Worm (Caenorhabditis elegans) whole organism, young adult: ENCODE data around the gene T22C8.3.

ENCODE experiments used
- B0261.1 ChIP-seq: sonication (generic microtip); optimal IDR thresholded peaks from 2 replicates; lab custom pipeline; 2016; ENCODE audit warnings: mild to moderate bottlenecking, missing genetic modification characterization, moderate library complexity, missing compliant biosample characterization
- B0336.3 ChIP-seq: fragments of 200-800 bp; sonication (Bioruptor generic); IDR thresholded peaks from 2 replicates; pipeline ENCODE4 v1.3.6; 2022; ENCODE audit warnings: missing genetic modification characterization, missing compliant biosample characterization
- D2030.7 ChIP-seq: fragments of 200-800 bp; sonication (Bioruptor generic); IDR thresholded peaks from 2 replicates; pipeline ENCODE4 v1.3.6; 2022; ENCODE audit warnings: missing genetic modification reagents, missing genetic modification characterization, missing compliant biosample characterization
- F23B12.7 ChIP-seq: sonication (generic microtip); optimal IDR thresholded peaks from 2 replicates; lab custom pipeline; 2017; ENCODE audit warnings: missing genetic modification characterization, mild to moderate bottlenecking, missing compliant biosample characterization, antibody characterized with exemption, moderate library complexity; ENCODE audit not compliant: insufficient read depth
- F52B5.7 ChIP-seq: sonication (generic microtip); optimal IDR thresholded peaks from 2 replicates; lab custom pipeline; 2016; ENCODE audit warnings: mild to moderate bottlenecking, missing genetic modification characterization, missing compliant biosample characterization
- aptf-2 ChIP-seq: fragments of 200-800 bp; sonication (Bioruptor generic); conservative IDR thresholded peaks from 2 replicates; pipeline ENCODE4 v1.3.6; 2022; ENCODE audit warnings: missing genetic modification reagents, missing genetic modification characterization, missing compliant biosample characterization
- attf-5 ChIP-seq: fragments of 200-800 bp; sonication (Bioruptor generic); optimal IDR thresholded peaks from 2 replicates; lab custom pipeline; 2018; ENCODE audit warnings: mild to moderate bottlenecking, missing genetic modification characterization, missing compliant biosample characterization
- attf-6 ChIP-seq: fragments of 200-800 bp; sonication (Bioruptor generic); IDR thresholded peaks from 2 replicates; pipeline ENCODE4 v1.3.6; 2022; ENCODE audit warnings: missing genetic modification reagents, missing genetic modification characterization, missing compliant biosample characterization
- bed-1 ChIP-seq: fragments of 200-800 bp; sonication (Bioruptor generic); IDR thresholded peaks from 2 replicates; pipeline ENCODE4 v1.3.6; 2022; ENCODE audit warnings: missing genetic modification reagents, missing genetic modification characterization, missing compliant biosample characterization
- cebp-1 ChIP-seq, 2 experiments: fragments of 200-800 bp in 1 of 2; sonication (Bioruptor generic) in 1 of 2; sonication (generic microtip) in 1 of 2; IDR thresholded peaks in 1 of 2; optimal IDR thresholded peaks in 1 of 2; 2 replicates each; pipeline versions ENCODE4 v1.3.6 to Lab custom; 2017 to 2022; ENCODE audit warnings: missing compliant biosample characterization in 2 of 2, missing genetic modification characterization in 2 of 2, mild to moderate bottlenecking in 1 of 2, missing genetic modification reagents in 1 of 2, moderate library complexity in 1 of 2
- ceh-27 ChIP-seq: fragments of 200-800 bp; sonication (Bioruptor generic); optimal IDR thresholded peaks from 2 replicates; lab custom pipeline; 2018; ENCODE audit warnings: mild to moderate bottlenecking, missing genetic modification characterization, moderate library complexity, missing compliant biosample characterization
- ceh-40 ChIP-seq: fragments of 200-800 bp; sonication (Bioruptor generic); IDR thresholded peaks from 2 replicates; pipeline ENCODE4 v1.3.6; 2022; ENCODE audit warnings: missing genetic modification characterization, missing compliant biosample characterization
- dox-1 ChIP-seq: fragments of 200-800 bp; sonication (Bioruptor generic); IDR thresholded peaks from 2 replicates; pipeline ENCODE4 v1.3.6; 2022; ENCODE audit warnings: missing genetic modification reagents, missing genetic modification characterization, missing compliant biosample characterization
- egrh-3 ChIP-seq: fragments of 200-800 bp; sonication (Bioruptor generic); IDR thresholded peaks from 2 replicates; pipeline ENCODE4 v1.3.6; 2022; ENCODE audit warnings: missing genetic modification reagents, missing genetic modification characterization, missing compliant biosample characterization
- ekl-4 ChIP-seq: fragments of 200-800 bp; sonication (Bioruptor generic); IDR thresholded peaks from 2 replicates; pipeline ENCODE4 v1.3.6; 2022; ENCODE audit warnings: missing genetic modification reagents, missing genetic modification characterization, missing compliant biosample characterization
- ets-4 ChIP-seq: fragments of 200-800 bp; sonication (Bioruptor generic); optimal IDR thresholded peaks from 2 replicates; lab custom pipeline; 2018; ENCODE audit warnings: mild to moderate bottlenecking, missing genetic modification characterization, missing compliant biosample characterization
- gei-17 ChIP-seq: fragments of 200-800 bp; sonication (Bioruptor generic); optimal IDR thresholded peaks from 2 replicates; lab custom pipeline; 2018; ENCODE audit warnings: mild to moderate bottlenecking, missing genetic modification characterization, missing compliant biosample characterization
- him-1 ChIP-seq: sonication (generic microtip); optimal IDR thresholded peaks from 2 replicates; lab custom pipeline; 2016; ENCODE audit warnings: missing genotype, missing genetic modification reagents, missing genetic modification characterization, missing compliant biosample characterization
- hmg-1.2 ChIP-seq: fragments of 200-800 bp; sonication (Bioruptor generic); IDR thresholded peaks from 2 replicates; pipeline ENCODE4 v1.3.6; 2022; ENCODE audit warnings: missing genetic modification reagents, missing genetic modification characterization, missing compliant biosample characterization
- hrde-1 ChIP-seq: sonication (generic microtip); optimal IDR thresholded peaks from 2 replicates; lab custom pipeline; 2016; ENCODE audit warnings: missing genetic modification characterization, mild to moderate bottlenecking, missing compliant biosample characterization, moderate library complexity, missing genotype, missing genetic modification reagents, borderline replicate concordance
- hsf-1 ChIP-seq: fragments of 200-800 bp; sonication (Bioruptor generic); IDR thresholded peaks from 2 replicates; pipeline ENCODE4 v1.3.6; 2022; ENCODE audit warnings: missing genetic modification reagents, missing genetic modification characterization, missing compliant biosample characterization
- lsl-1 ChIP-seq: fragments of 200-800 bp; sonication (Bioruptor generic); optimal IDR thresholded peaks from 2 replicates; lab custom pipeline; 2018; ENCODE audit warnings: mild to moderate bottlenecking, missing genetic modification characterization, moderate library complexity, missing compliant biosample characterization
- mcd-1 ChIP-seq: fragments of 200-800 bp; sonication (Bioruptor generic); IDR thresholded peaks from 2 replicates; pipeline ENCODE4 v1.3.6; 2022; ENCODE audit warnings: missing genetic modification reagents, missing genetic modification characterization, missing compliant biosample characterization
- nfya-2 ChIP-seq: fragments of 200-800 bp; sonication (Bioruptor generic); IDR thresholded peaks from 2 replicates; pipeline ENCODE4 v1.3.6; 2022; ENCODE audit warnings: missing genetic modification reagents, missing genetic modification characterization, missing compliant biosample characterization
- nhr-120 ChIP-seq: fragments of 200-800 bp; sonication (Bioruptor generic); IDR thresholded peaks from 2 replicates; pipeline ENCODE4 v1.3.6; 2022; ENCODE audit warnings: missing genetic modification characterization, missing compliant biosample characterization
- sea-2 ChIP-seq: fragments of 200-800 bp; sonication (Bioruptor generic); IDR thresholded peaks from 2 replicates; pipeline ENCODE4 v1.3.6; 2022; ENCODE audit warnings: missing genetic modification characterization, missing compliant biosample characterization
- snpc-1.1 ChIP-seq: sonication (generic microtip); optimal IDR thresholded peaks from 2 replicates; lab custom pipeline; 2017; ENCODE audit warnings: missing genetic modification characterization, mild to moderate bottlenecking, missing compliant biosample characterization, antibody characterized with exemption, moderate library complexity, missing genotype, missing genetic modification reagents; ENCODE audit not compliant: insufficient read depth
- snpc-1.3 ChIP-seq: sonication (generic microtip); optimal IDR thresholded peaks from 2 replicates; lab custom pipeline; 2017; ENCODE audit warnings: missing genetic modification characterization, mild to moderate bottlenecking, missing compliant biosample characterization, antibody characterized with exemption, moderate library complexity, missing genotype, missing genetic modification reagents; ENCODE audit not compliant: insufficient read depth
- snpc-3.4 ChIP-seq: sonication (generic microtip); optimal IDR thresholded peaks from 2 replicates; lab custom pipeline; 2017; ENCODE audit warnings: missing genetic modification characterization, mild to moderate bottlenecking, missing compliant biosample characterization, antibody characterized with exemption, moderate library complexity, missing genotype, missing genetic modification reagents
- snpc-4 ChIP-seq, 5 experiments: fragments of 150-350 bp in 1 of 5; sonication (generic microtip) in 4 of 5; optimal IDR thresholded peaks; 2 replicates each; lab custom pipeline; 2014 to 2018; ENCODE audit warnings: missing genetic modification characterization in 5 of 5, missing biosample characterization in 3 of 5, antibody characterized with exemption in 2 of 5, mild to moderate bottlenecking in 2 of 5, missing compliant biosample characterization in 2 of 5, missing genotype in 2 of 5, moderate library complexity in 2 of 5, missing genetic modification reagents in 1 of 5
- tbp1 ChIP-seq: fragments of 200-800 bp; sonication (Bioruptor generic); optimal IDR thresholded peaks from 2 replicates; lab custom pipeline; 2018; ENCODE audit warnings: mild to moderate bottlenecking, missing genetic modification characterization, missing compliant biosample characterization

T22C8.3 gene

DNA sequence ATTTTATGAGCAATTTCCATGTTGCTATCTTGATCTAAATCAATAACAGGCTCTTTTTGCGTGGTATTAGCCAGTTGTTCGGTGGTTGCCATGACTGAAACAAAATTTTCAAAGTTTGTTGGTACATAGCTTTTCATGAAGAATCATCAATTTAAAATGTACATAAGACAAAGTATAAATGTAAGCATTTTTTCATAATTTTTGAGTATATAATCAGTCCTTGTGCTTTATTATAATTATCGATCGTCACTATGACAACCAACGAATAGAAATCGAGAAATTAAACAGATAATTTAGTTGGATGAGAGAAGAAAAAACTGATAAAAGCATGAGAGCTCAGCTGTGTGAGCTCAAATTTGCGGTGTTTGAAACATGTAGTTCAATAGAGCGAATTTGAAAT lies at the start of gene T22C8.3:
Gene T22C8.3, minus strand, starts transcription at position 101 of the 400 bp plus-strand sequence.
- no peak for TF ChIP-seq sea-2 (GFP tag; lab: Robert Waterston, UW)

DNA sequence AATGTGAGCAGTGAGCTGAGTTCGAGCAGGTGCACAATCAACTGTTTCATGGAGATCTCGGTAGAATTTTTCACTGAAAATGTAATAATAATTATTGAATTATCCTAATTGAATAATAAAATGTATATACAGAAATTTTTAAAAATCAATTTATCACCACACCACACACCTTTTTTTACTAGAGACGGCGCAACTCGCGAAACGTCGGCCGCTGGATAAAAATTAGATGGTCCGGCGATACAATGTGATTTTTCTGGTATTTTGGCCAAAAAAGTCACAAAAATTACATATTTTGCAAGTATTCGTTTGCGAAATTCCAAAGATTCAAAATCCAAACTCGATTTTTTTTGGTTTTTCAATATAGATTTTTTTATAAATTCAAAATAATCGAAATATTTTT lies 49.1 kb upstream of the T22C8.3 start:
- TF ChIP-seq snpc-1.3, result peak; percentile 35
- TF ChIP-seq tbp1 (GFP tag; lab: Kevin White, UChicago), result peak; percentile 28
- peak; percentile 93 for TF ChIP-seq snpc-1.1 (tag; lab: Kevin White, UChicago)
- peak; percentile 86 for TF ChIP-seq snpc-4 (GFP tag; optimal IDR thresholded peaks at IDR 0.05; lab: Kevin White, UChicago)
- TF ChIP-seq snpc-4 (tag; optimal IDR thresholded peaks at IDR 0.05; lab: Kevin White, UChicago), result peak; percentile 71 to 92 (median 90)
- TF ChIP-seq hsf-1, result no peak
- TF ChIP-seq aptf-2, result no peak
- peak; percentile 6 for TF ChIP-seq lsl-1 (GFP tag; lab: Kevin White, UChicago)
- TF ChIP-seq attf-6 (GFP tag; lab: Robert Waterston, UW), result no peak
- TF ChIP-seq snpc-3.4 (tag; lab: Kevin White, UChicago), result peak; percentile 89
- no peak; the same call in 1 of the 2 replicates for TF ChIP-seq hmg-1.2 (GFP tag; lab: Robert Waterston, UW)
- TF ChIP-seq him-1, result peak; percentile 47

ce11 chrII:8668871-8669270 lies 47.1 kb upstream of the T22C8.3 start:
- no peak for TF ChIP-seq D2030.7 (GFP tag; lab: Robert Waterston, UW)
- TF ChIP-seq nhr-120 (GFP tag; lab: Robert Waterston, UW), result no peak
- TF ChIP-seq B0336.3 (GFP tag; lab: Robert Waterston, UW), result peak; percentile 10; the same call in 1 of the 2 replicates
- no peak for TF ChIP-seq attf-6 (GFP tag; lab: Robert Waterston, UW)
- no peak for TF ChIP-seq ceh-27
- TF ChIP-seq him-1, result peak; percentile 91

ce11 chrII:8664533-8664932 lies 42.8 kb upstream of the T22C8.3 start, which contains the start of gene etc-1:
TSS of gene etc-1 (plus strand) at chrII:8664833.
- TF ChIP-seq F52B5.7 (tag; lab: Kevin White, UChicago) (no peak), nfya-2 (GFP tag; lab: Robert Waterston, UW) (no peak), gei-17 (GFP tag; lab: Kevin White, UChicago) (no peak), egrh-3 (GFP tag; lab: Robert Waterston, UW) (no peak), hrde-1 (tag; lab: Kevin White, UChicago) (no peak), B0261.1 (tag; lab: Kevin White, UChicago) (no peak), ceh-40 (GFP tag; lab: Robert Waterston, UW) (no peak), dox-1 (GFP tag; lab: Robert Waterston, UW) (no peak), ekl-4 (GFP tag; lab: Robert Waterston, UW) (no peak), bed-1 (GFP tag; lab: Robert Waterston, UW) (no peak)

- no peak for TF ChIP-seq bed-1 (GFP tag; lab: Robert Waterston, UW)
- peak; percentile 53; the same call in 1 of the 2 replicates for TF ChIP-seq cebp-1 (GFP tag; IDR thresholded peaks at IDR 0.05; lab: Robert Waterston, UW)
- peak; percentile 78 for TF ChIP-seq cebp-1 (tag; optimal IDR thresholded peaks at IDR 0.05; lab: Kevin White, UChicago)
- TF ChIP-seq ets-4 (GFP tag; lab: Kevin White, UChicago), result no peak
- peak; percentile 44 for TF ChIP-seq F23B12.7 (tag; lab: Kevin White, UChicago)
- TF ChIP-seq snpc-4 (GFP tag; optimal IDR thresholded peaks at IDR 0.05; lab: Kevin White, UChicago), result no peak
- no peak for TF ChIP-seq snpc-4 (tag; optimal IDR thresholded peaks at IDR 0.05; lab: Kevin White, UChicago)
- peak; percentile 48 for TF ChIP-seq attf-5 (GFP tag; lab: Kevin White, UChicago)
- TF ChIP-seq mcd-1 (GFP tag; lab: Robert Waterston, UW), result peak; percentile 63
Observed at ce11 chrII:8661539-8661938, 39.8 kb upstream of the T22C8.3 start, which contains the start of the genes piga-1 and eif-2Bepsilon. TSS of gene piga-1 (minus strand) at chrII:8661712. TSS of gene eif-2Bepsilon (plus strand) at chrII:8661869.
